Fruit fly (Drosophila melanogaster) Kc167 (cell line): ENCODE results near the gene dpp.

Experiments used
- Myc ChIP-seq: fragments of >200 bp; optimal IDR thresholded peaks from 2 replicates; lab custom pipeline; 2017; ENCODE audit warnings: missing external identifiers
- Sin3A ChIP-seq: fragments of >200 bp; optimal IDR thresholded peaks from 2 replicates; lab custom pipeline; 2018; ENCODE audit warnings: missing external identifiers
- h ChIP-seq: fragments of >200 bp; optimal IDR thresholded peaks from 3 replicates; lab custom pipeline; 2018; ENCODE audit warnings: missing external identifiers
- insv ChIP-seq: fragments of >200 bp; optimal IDR thresholded peaks from 3 replicates; lab custom pipeline; 2018; ENCODE audit warnings: missing external identifiers
- psq ChIP-seq: fragments of >200 bp; optimal IDR thresholded peaks from 2 replicates; lab custom pipeline; 2017; ENCODE audit warnings: missing external identifiers
- ttk ChIP-seq: sonication (Bioruptor generic); optimal IDR thresholded peaks from 2 replicates; lab custom pipeline; 2017; ENCODE audit warnings: missing external identifiers

dpp gene

dm6 chr2L:2432809-2433493, 4.8 kb downstream of the dpp start:
- no peak for TF ChIP-seq Myc

- no peak for TF ChIP-seq psq
- TF ChIP-seq Sin3A (lab: Kevin White, UChicago), result no peak
- TF ChIP-seq h (lab: Kevin White, UChicago), result no peak
These were observed 5.4 kb downstream of the dpp start for dm6 chr2L:2433494-2434054.

DNA sequence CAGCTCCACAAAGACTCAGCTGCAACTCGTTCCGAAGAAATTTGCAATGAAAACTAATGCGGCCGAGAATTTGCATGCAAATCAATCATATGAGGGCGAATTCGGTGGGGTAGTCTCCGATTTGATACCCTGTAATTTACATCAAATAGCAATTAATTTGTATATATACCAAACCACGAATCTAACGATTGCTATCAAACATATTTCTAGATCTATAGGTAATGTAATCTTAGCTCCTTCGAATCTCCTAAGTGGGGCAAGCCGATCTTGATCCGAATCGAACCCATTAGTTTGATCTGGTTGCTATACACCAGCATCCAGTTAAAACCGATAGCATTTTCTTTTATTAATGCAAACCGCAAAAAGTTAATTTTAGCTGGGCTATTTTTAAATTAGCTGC, 6.0 kb downstream of the dpp start:
- no peak for TF ChIP-seq psq

dm6 chr2L:2436258-2436657, 8.1 kb downstream of the dpp start:
- TF ChIP-seq ttk (no peak), insv (lab: Kevin White, UChicago) (no peak), psq (no peak), Myc (no peak), h (lab: Kevin White, UChicago) (no peak), Sin3A (lab: Kevin White, UChicago) (no peak)

DNA sequence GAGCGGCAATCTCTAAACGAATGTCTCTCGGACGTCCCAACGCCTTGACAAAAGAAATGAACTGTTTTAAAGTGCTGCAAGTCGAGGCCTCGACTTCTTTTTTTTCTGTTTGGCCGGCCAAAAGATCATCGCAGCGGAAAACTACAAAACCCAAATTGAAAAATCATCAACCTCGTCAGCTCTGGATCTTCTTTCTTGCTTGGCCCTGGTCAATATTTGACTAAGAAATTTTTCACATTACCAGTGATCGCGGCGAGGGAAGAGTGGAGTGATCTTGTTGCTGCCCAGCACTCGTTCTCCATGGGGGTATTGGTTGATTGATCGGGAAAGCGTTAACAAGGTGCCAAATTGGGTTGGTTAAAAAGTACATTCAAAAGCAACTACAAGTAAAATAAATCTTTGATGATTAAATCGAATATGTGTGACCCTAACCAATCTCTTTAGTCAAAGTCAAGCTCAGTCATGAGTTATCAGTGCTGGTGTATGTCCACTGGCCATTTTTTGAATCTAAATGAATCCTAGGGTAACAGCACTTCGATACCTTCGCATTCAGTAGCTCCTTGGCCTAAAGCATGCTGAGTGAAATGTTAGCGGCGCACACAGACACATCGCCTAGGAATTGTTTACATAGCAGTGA, 10.6 kb downstream of the dpp start:
- TF ChIP-seq ttk, result no peak
- no peak for TF ChIP-seq Myc
- TF ChIP-seq psq, result no peak
- no peak for TF ChIP-seq h (lab: Kevin White, UChicago)
- no peak for TF ChIP-seq Sin3A (lab: Kevin White, UChicago)
- TF ChIP-seq insv (lab: Kevin White, UChicago), result no peak

- TF ChIP-seq h (lab: Kevin White, UChicago), result no peak
- no peak for TF ChIP-seq ttk
- TF ChIP-seq insv (lab: Kevin White, UChicago), result no peak
- TF ChIP-seq psq, result no peak
- no peak for TF ChIP-seq Sin3A (lab: Kevin White, UChicago)
- TF ChIP-seq Myc, result no peak
These were observed 20.3 kb downstream of the dpp start for dm6 chr2L:2448514-2448913.

- TF ChIP-seq Myc (no peak), ttk (no peak), psq (no peak), insv (lab: Kevin White, UChicago) (no peak), h (lab: Kevin White, UChicago) (no peak), Sin3A (lab: Kevin White, UChicago) (no peak)
These were observed 21.5 kb downstream of the dpp start for dm6 chr2L:2449665-2450064.

DNA sequence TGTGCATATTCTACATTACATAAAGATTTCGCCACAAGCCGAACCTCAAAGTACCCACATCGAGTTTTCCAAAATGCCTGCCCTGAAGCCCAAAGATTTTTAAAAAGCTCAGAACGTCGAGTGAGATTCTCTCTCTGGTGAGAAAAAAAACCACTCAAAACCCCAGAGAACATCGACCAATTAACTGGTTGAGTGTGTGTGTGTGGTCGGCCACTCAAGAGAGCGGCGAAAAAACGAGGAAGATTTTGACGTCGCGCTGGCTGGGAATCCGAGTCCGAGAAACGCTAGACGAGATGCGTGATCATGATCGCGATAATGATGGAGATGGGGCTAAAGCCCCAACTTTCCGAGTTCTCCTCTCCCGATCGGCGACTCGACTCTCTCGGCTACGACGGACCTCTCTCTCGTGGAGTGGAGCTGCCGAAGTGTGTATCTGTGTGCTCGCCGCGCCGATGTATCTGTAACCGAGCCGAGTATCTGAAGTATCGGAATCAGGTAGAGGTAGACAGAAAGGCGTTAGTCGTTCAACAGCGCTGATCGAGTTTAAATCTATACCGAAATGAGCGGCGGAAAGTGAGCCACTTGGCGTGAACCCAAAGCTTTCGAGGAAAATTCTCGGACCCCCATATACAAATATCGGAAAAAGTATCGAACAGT, 22.7 kb downstream of the dpp start:
- TF ChIP-seq Sin3A (lab: Kevin White, UChicago) (no peak), ttk (no peak), insv (lab: Kevin White, UChicago) (no peak), Myc (no peak), h (lab: Kevin White, UChicago) (no peak), psq (no peak)

- TF ChIP-seq insv (lab: Kevin White, UChicago) (no peak), psq (no peak)
These were observed 25.6 kb downstream of the dpp start for dm6 chr2L:2453818-2454217.

DNA sequence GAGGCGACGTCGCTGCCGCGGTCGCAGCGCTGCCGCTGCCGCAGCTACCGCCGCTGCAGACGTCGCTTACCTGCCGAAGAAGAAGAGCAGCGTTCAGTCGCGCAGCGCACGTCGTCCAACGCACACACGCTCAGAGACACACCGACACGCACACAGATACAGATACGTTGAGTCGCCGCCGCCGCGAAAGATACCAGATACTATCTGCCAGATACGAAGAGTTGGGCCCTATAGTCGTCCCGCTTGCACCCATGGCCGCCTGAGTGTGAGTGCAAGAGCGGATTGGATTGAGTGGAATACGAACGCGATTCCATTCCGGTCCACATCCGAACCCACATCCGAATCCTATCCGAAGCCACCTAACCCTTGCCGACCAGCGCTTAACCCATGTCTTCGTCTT, 26.5 kb downstream of the dpp start:
- TF ChIP-seq ttk, result no peak
- TF ChIP-seq Myc, result no peak
- no peak for TF ChIP-seq h (lab: Kevin White, UChicago)
- no peak for TF ChIP-seq insv (lab: Kevin White, UChicago)
- TF ChIP-seq psq, result no peak
- no peak for TF ChIP-seq Sin3A (lab: Kevin White, UChicago)

- TF ChIP-seq insv (lab: Kevin White, UChicago) (no peak), Sin3A (lab: Kevin White, UChicago) (no peak), Myc (no peak), h (lab: Kevin White, UChicago) (no peak), ttk (no peak), psq (no peak)
These were observed 28.6 kb downstream of the dpp start for dm6 chr2L:2456516-2457392.

DNA sequence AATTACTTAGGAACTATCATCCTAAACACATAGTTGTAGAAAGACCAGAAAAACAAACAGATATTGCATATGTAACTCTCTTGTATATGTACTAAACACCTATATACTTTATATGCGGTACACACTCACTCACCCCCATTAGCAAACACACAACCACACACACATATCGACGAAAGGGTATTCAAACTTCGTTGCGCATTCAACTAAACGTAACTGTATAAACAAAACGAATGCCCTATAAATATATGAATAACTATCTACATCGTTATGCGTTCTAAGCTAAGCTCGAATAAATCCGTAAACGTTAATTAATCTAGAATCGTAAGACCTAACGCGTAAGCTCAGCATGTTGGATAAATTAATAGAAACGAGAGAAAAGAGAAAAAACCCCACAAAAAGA, 31.1 kb downstream of the dpp start:
- TF ChIP-seq ttk, result no peak
- TF ChIP-seq h (lab: Kevin White, UChicago), result no peak
- TF ChIP-seq psq, result no peak
- TF ChIP-seq Sin3A (lab: Kevin White, UChicago), result no peak
